Fruit fly (Drosophila melanogaster): ENCODE measurements around the gene CG33695.

The CG33695 gene

DNA sequence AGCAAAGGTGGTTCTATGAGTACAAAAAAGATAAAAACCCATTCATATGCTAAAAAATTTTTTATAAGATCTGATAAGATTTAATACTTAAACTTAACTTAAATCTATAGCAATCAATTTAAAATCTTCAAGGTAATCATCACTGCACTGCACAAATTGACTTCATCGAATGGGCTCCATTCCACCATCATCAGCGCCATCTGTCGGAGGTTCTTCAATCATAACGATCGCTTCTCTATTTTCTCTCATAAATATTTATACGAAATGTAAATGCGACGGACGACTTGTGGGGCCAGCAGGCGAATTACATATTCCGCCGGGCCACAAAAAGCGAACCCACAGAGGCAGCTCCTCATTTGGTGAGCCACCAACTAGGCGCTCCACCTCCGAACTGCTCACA lies 40.6 kb downstream of the CG33695 start:
- TF ChIP-seq CG11294 (GFP tag; IDR thresholded peaks at IDR 0.05) (no peak), CG1621 (tag; optimal IDR thresholded peaks at IDR 0.05) (no peak), OdsH (GFP tag; optimal IDR thresholded peaks at IDR 0.05) (no peak), CG9139 (GFP tag; optimal IDR thresholded peaks at IDR 0.05) (no peak)

DNA sequence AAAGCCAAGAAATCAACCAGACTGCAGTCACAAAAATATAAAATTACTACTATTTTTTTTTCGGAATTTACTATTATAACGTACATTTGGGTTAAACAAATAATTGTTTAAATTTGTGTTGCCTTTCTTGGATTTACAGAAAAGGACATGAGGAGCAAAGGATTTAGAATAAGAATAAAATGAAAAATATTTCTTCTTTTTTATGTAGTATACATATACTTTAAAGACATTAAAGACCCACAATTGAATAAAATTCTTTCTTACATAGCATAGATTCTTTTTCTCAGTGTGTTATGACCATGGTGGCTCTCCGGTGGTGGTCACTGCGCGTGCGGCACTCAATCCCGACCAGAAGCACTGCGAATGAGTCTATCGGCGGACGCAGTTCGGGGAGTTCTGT lies 41.4 kb downstream of the CG33695 start:
- TF ChIP-seq spab (GFP tag; optimal IDR thresholded peaks at IDR 0.05) (no peak), CG8119 (GFP tag; IDR thresholded peaks at IDR 0.05) (peak; percentile 53; the same call in 2 of the 3 replicates), salr (GFP tag; optimal IDR thresholded peaks at IDR 0.05) (peak in 1 of 2 experiments; percentile 45), fkh (GFP tag; optimal IDR thresholded peaks at IDR 0.05) (no peak), CG6792 (GFP tag; optimal IDR thresholded peaks at IDR 0.05) (no peak), fd85E (GFP tag; optimal IDR thresholded peaks at IDR 0.05) (no peak), svp (GFP tag) (peak; percentile 41), topi (GFP tag; optimal IDR thresholded peaks at IDR 0.05) (no peak), Gug (GFP tag; IDR thresholded peaks at IDR 0.05) (no peak), CG15336 (GFP tag; IDR thresholded peaks at IDR 0.05) (peak; percentile 57), Hr4 (GFP tag; optimal IDR thresholded peaks at IDR 0.05) (peak; percentile 30), CG9139 (GFP tag; optimal IDR thresholded peaks at IDR 0.05) (no peak), CG11294 (GFP tag; IDR thresholded peaks at IDR 0.05) (no peak), CG8319 (GFP tag; optimal IDR thresholded peaks at IDR 0.05) (no peak), Smox (GFP tag; optimal IDR thresholded peaks at IDR 0.05) (no peak), ss (GFP tag; optimal IDR thresholded peaks at IDR 0.05) (no peak), CG32006 (GFP tag; optimal IDR thresholded peaks at IDR 0.05) (peak; percentile 63), CG31627 (GFP tag; optimal IDR thresholded peaks at IDR 0.05) (no peak), CG11762 (GFP tag; optimal IDR thresholded peaks at IDR 0.05; ENCODE audit: insufficient read depth) (no peak), achi (GFP tag; optimal IDR thresholded peaks at IDR 0.05) (no peak), Sox14 (GFP tag; optimal IDR thresholded peaks at IDR 0.05) (no peak), net (GFP tag; optimal IDR thresholded peaks at IDR 0.05) (peak; percentile 6), Eip78C (GFP tag) (peak; percentile 23), CG4318 (GFP tag; optimal IDR thresholded peaks at IDR 0.05) (peak; percentile 21)

DNA sequence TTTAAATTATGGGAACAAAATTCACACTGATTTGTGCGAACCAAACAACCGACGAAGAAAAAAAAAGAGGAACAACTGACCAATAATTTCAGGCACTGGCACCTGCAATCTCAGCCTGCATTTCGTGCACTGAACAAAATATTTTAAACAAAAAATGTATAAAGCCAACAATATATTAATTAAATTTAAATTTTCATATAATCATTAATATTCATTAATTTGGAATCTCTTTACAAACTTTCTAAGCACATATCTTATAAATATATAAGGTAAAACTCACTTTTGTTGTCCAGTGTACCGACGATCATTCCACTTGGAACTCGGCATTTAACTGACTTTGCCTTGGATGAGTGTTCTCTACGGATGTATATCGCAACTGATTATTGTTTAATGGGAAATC lies 44.3 kb downstream of the CG33695 start:
- peak; percentile 11 for TF ChIP-seq CG8632 (GFP tag; optimal IDR thresholded peaks at IDR 0.05)
- TF ChIP-seq salr (GFP tag; optimal IDR thresholded peaks at IDR 0.05) = no peak
- TF ChIP-seq esn (GFP tag; optimal IDR thresholded peaks at IDR 0.05) = peak; percentile 4
- peak; percentile 22 for TF ChIP-seq CG32006 (GFP tag; optimal IDR thresholded peaks at IDR 0.05)
- peak; percentile 45 for TF ChIP-seq OdsH (GFP tag; optimal IDR thresholded peaks at IDR 0.05)
- TF ChIP-seq CG10631 (GFP tag; optimal IDR thresholded peaks at IDR 0.05) = no peak
- TF ChIP-seq fkh (GFP tag; optimal IDR thresholded peaks at IDR 0.05) = no peak
- TF ChIP-seq CG3919 (GFP tag; optimal IDR thresholded peaks at IDR 0.05) = peak; percentile 35
- peak; percentile 30 for TF ChIP-seq achi (GFP tag; optimal IDR thresholded peaks at IDR 0.05)
- TF ChIP-seq fd59A (GFP tag; optimal IDR thresholded peaks at IDR 0.05) = no peak
- peak; percentile 32 for TF ChIP-seq Ets96B (tag; optimal IDR thresholded peaks at IDR 0.05)
- TF ChIP-seq svp (GFP tag) = peak; percentile 63
- no peak for TF ChIP-seq vri (GFP tag; optimal IDR thresholded peaks at IDR 0.05)
- TF ChIP-seq CG6276 (GFP tag; optimal IDR thresholded peaks at IDR 0.05) = no peak
- TF ChIP-seq CG8319 (GFP tag; optimal IDR thresholded peaks at IDR 0.05) = no peak
- peak; percentile 12 for TF ChIP-seq CG3032 (tag; optimal IDR thresholded peaks at IDR 0.05)
- TF ChIP-seq Eip78C (GFP tag) = peak; percentile 45
- no peak for TF ChIP-seq Met (GFP tag; optimal IDR thresholded peaks at IDR 0.05)
- TF ChIP-seq CG15336 (GFP tag; IDR thresholded peaks at IDR 0.05) = 0 out of 2 replicates have a peak, but pooled peaks have one; percentile 17
- TF ChIP-seq topi (GFP tag; optimal IDR thresholded peaks at IDR 0.05) = peak; percentile 10
- peak; percentile 2 for TF ChIP-seq CG10669 (GFP tag; optimal IDR thresholded peaks at IDR 0.05)
- peak; percentile 8 for TF ChIP-seq dsx (GFP tag; optimal IDR thresholded peaks at IDR 0.05; ENCODE audit: poor library complexity, severe bottlenecking)
- no peak for TF ChIP-seq CG9139 (GFP tag; optimal IDR thresholded peaks at IDR 0.05)
- peak; percentile 44 for TF ChIP-seq acj6 (GFP tag; optimal IDR thresholded peaks at IDR 0.05)

All from whole organism, prepupa.